Fruit fly (Drosophila melanogaster): ENCODE measurements around the gene Naa60.

The Naa60 gene

dm6 chr3L:9696650-9697526, 29.8 kb upstream of the Naa60 start, which contains the start of gene Prps (continued):
- TF ChIP-seq Hr51 (GFP tag; optimal IDR thresholded peaks at IDR 0.05) (peak; percentile 66 to 75), Neu2 (GFP tag; optimal IDR thresholded peaks at IDR 0.05; ENCODE audit: borderline replicate concordance) (no peak), Usf (GFP tag; optimal IDR thresholded peaks at IDR 0.05) (no peak), hbn (GFP tag; IDR thresholded peaks at IDR 0.05; ENCODE audit: partially characterized antibody) (0 out of 2 replicates have a peak, but pooled peaks have one; percentile 12), CG10565 (GFP tag; optimal IDR thresholded peaks at IDR 0.05) (no peak), CG10366 (GFP tag; IDR thresholded peaks at IDR 0.05) (peak; percentile 56; the same call in 1 of the 2 replicates), CG12104 (GFP tag; optimal IDR thresholded peaks at IDR 0.05) (peak; percentile 67), schlank (tag; optimal IDR thresholded peaks at IDR 0.05) (peak; percentile 62), CG15479 (GFP tag; optimal IDR thresholded peaks at IDR 0.05) (no peak), Sry-β (GFP tag; optimal IDR thresholded peaks at IDR 0.05) (no peak), gsb-n (tag; optimal IDR thresholded peaks at IDR 0.05) (peak; percentile 41), row (GFP tag; IDR thresholded peaks at IDR 0.05) (peak; percentile 98), CG15601 (tag; optimal IDR thresholded peaks at IDR 0.05) (peak; percentile 50), CG17568 (GFP tag; optimal IDR thresholded peaks at IDR 0.05) (peak; percentile 78), Hr39 (optimal IDR thresholded peaks at IDR 0.05) (no peak), chn (GFP tag; optimal IDR thresholded peaks at IDR 0.05) (peak; percentile 59), zen (tag; optimal IDR thresholded peaks at IDR 0.05) (no peak), gsb (GFP tag; IDR thresholded peaks at IDR 0.05) (peak; percentile 40; the same call in 1 of the 2 replicates), Sry-δ (GFP tag; optimal IDR thresholded peaks at IDR 0.05) (peak; percentile 24), Side (GFP tag; optimal IDR thresholded peaks at IDR 0.05) (peak; percentile 79), CG31441 (GFP tag; IDR thresholded peaks at IDR 0.05) (peak; percentile 67), Dip2 (GFP tag; IDR thresholded peaks at IDR 0.05) (no peak), nom (GFP tag; optimal IDR thresholded peaks at IDR 0.05) (peak; percentile 90), br (optimal IDR thresholded peaks at IDR 0.05) (no peak), MESR4 (GFP tag; optimal IDR thresholded peaks at IDR 0.05) (no peak), CG7271 (tag; optimal IDR thresholded peaks at IDR 0.05) (no peak), toy (GFP tag; IDR thresholded peaks at IDR 0.05) (peak; percentile 66), fd96Cb (tag; optimal IDR thresholded peaks at IDR 0.05) (peak; percentile 60), az2 (GFP tag; optimal IDR thresholded peaks at IDR 0.05) (peak; percentile 74), CG4617 (GFP tag; optimal IDR thresholded peaks at IDR 0.05; ENCODE audit: borderline replicate concordance) (peak; percentile 17), CG17361 (GFP tag; IDR thresholded peaks at IDR 0.05) (peak; percentile 37; the same call in 1 of the 3 replicates), CG10274 (GFP tag; optimal IDR thresholded peaks at IDR 0.05) (no peak), dmrt99B (tag; optimal IDR thresholded peaks at IDR 0.05) (peak; percentile 85), CG18764 (GFP tag; optimal IDR thresholded peaks at IDR 0.05) (peak; percentile 54), ind (GFP tag; optimal IDR thresholded peaks at IDR 0.05) (peak; percentile 83), Poxn (GFP tag; IDR thresholded peaks at IDR 0.05) (no peak), ranshi (GFP tag; IDR thresholded peaks at IDR 0.05) (peak; percentile 85), Optix (GFP tag; IDR thresholded peaks at IDR 0.05) (peak; percentile 64), Hmr (GFP tag; optimal IDR thresholded peaks at IDR 0.05) (peak; percentile 76), CG17829 (tag; optimal IDR thresholded peaks at IDR 0.05) (peak; percentile 75), bowl (GFP tag; IDR thresholded peaks at IDR 0.05) (peak; percentile 60; the same call in 1 of the 2 replicates), emc (GFP tag; optimal IDR thresholded peaks at IDR 0.05) (peak; percentile 33), jumu (GFP tag; optimal IDR thresholded peaks at IDR 0.05) (peak; percentile 82), Awh (GFP tag; IDR thresholded peaks at IDR 0.05) (peak; percentile 82), CG7786 (GFP tag; optimal IDR thresholded peaks at IDR 0.05) (peak; percentile 82), CG11456 (GFP tag; IDR thresholded peaks at IDR 0.05) (peak; percentile 88), CG8478 (optimal IDR thresholded peaks at IDR 0.05) (no peak), Mrtf (GFP tag; IDR thresholded peaks at IDR 0.05) (peak; percentile 78; the same call in 2 of the 3 replicates), ap (GFP tag; IDR thresholded peaks at IDR 0.05) (peak; percentile 51; the same call in 1 of the 2 replicates), CG10959 (GFP tag; IDR thresholded peaks at IDR 0.05) (peak; percentile 68; the same call in 1 of the 2 replicates)
